Comparison of ENCODE assay signal across 5 fruit fly cellular contexts in the genomic region with DNA sequence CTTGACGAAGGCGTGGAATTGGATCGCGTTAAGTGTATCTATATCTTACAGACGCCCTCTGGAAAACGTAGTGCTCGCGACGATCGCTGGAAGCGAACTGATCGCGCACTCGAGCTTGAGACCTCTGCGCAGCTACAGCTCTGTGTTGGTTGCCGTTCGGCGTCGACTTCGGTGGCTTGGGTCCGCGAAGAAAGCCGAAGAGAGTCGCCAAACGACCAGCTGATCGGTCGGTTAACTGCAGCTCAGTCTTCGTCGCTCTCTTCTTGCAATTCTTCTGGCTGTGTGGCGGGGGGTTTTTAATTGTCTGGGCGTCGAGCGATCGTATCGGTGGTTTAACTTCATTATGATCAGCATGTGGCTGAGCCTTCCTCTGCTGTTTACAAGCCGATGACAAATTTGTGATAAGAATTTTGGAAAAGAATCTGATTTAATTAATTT.
TF ChIP-seq lines count a peak whose summit lies in the region.

No protein-coding gene starts in this region.

- TF ChIP-seq CTCF in whole organism, embryonic (GFP tag; optimal IDR thresholded peaks at IDR 0.05; lab: Kevin White, UChicago), result peak; percentile 20

TF ChIP-seq in whole organism, adult, 20 proteins besides CTCF, POLR2A, EP300 and RAD21 (continues in another document):
- TF ChIP-seq bab1 (GFP tag; optimal IDR thresholded peaks at IDR 0.05; lab: Kevin White, UChicago), result peak; percentile 65
- TF ChIP-seq cic (GFP tag; optimal IDR thresholded peaks at IDR 0.05; lab: Kevin White, UChicago), result peak; percentile 10
- peak; percentile 69 for TF ChIP-seq CG12768 (GFP tag; optimal IDR thresholded peaks at IDR 0.05; lab: Kevin White, UChicago)
- TF ChIP-seq pad (GFP tag; optimal IDR thresholded peaks at IDR 0.05; lab: Kevin White, UChicago), result peak; percentile 18
- TF ChIP-seq CG14711 (tag; optimal IDR thresholded peaks at IDR 0.05; lab: Kevin White, UChicago), result peak; percentile 30
- peak; percentile 75 for TF ChIP-seq tj (GFP tag; optimal IDR thresholded peaks at IDR 0.05; lab: Kevin White, UChicago)
- peak; percentile 15 for TF ChIP-seq CG33017 (tag; optimal IDR thresholded peaks at IDR 0.05; lab: Kevin White, UChicago)
- TF ChIP-seq Crg-1 (GFP tag; optimal IDR thresholded peaks at IDR 0.05; lab: Kevin White, UChicago), result no peak
- peak; percentile 15 for TF ChIP-seq CG11617 (GFP tag; optimal IDR thresholded peaks at IDR 0.05; lab: Kevin White, UChicago)
- peak; percentile 59 for TF ChIP-seq CG7101 (tag; optimal IDR thresholded peaks at IDR 0.05; lab: Kevin White, UChicago)
- peak; percentile 36 for TF ChIP-seq ovo (GFP tag; optimal IDR thresholded peaks at IDR 0.05; lab: Kevin White, UChicago)
- no peak for TF ChIP-seq cnc (optimal IDR thresholded peaks at IDR 0.05; lab: Kevin White, UChicago)
- TF ChIP-seq Clk (GFP tag; optimal IDR thresholded peaks at IDR 0.05; lab: Kevin White, UChicago), result peak; percentile 14
- peak; percentile 23 for TF ChIP-seq toe (GFP tag; optimal IDR thresholded peaks at IDR 0.05; lab: Kevin White, UChicago)
- no peak for TF ChIP-seq CG5204 (GFP tag; optimal IDR thresholded peaks at IDR 0.05; lab: Kevin White, UChicago)
- no peak for TF ChIP-seq Hr96 (GFP tag; optimal IDR thresholded peaks at IDR 0.05; lab: Kevin White, UChicago)
- peak; percentile 16 for TF ChIP-seq CG1620 (GFP tag; optimal IDR thresholded peaks at IDR 0.05; lab: Kevin White, UChicago)

TF ChIP-seq in whole organism, embryonic, 481 proteins besides CTCF, POLR2A, EP300 and RAD21 (continues in another document):
- peak; percentile 17 for TF ChIP-seq CG8924 (tag; optimal IDR thresholded peaks at IDR 0.05; lab: Kevin White, UChicago)
- TF ChIP-seq crp (GFP tag; optimal IDR thresholded peaks at IDR 0.05; lab: Kevin White, UChicago), result peak in 1 of 2 experiments; percentile 65
- TF ChIP-seq Jarid2 (GFP tag; optimal IDR thresholded peaks at IDR 0.05; lab: Kevin White, UChicago), result peak; percentile 94
- TF ChIP-seq zfh1 (GFP tag; IDR thresholded peaks at IDR 0.05; lab: Robert Waterston, UW), result 0 out of 3 replicates have a peak, but pooled peaks have one; percentile 28
- peak; percentile 2 to 36 for TF ChIP-seq Trl (optimal IDR thresholded peaks at IDR 0.05; lab: Kevin White, UChicago)
- TF ChIP-seq Trl (GFP tag; optimal IDR thresholded peaks at IDR 0.05; lab: Kevin White, UChicago), result no peak
- TF ChIP-seq CG33557 (GFP tag; optimal IDR thresholded peaks at IDR 0.05; lab: Kevin White, UChicago), result peak; percentile 7
- no peak for TF ChIP-seq pum (GFP tag; optimal IDR thresholded peaks at IDR 0.05; lab: Kevin White, UChicago)
- peak; percentile 60; the same call in 1 of the 2 replicates for TF ChIP-seq bbx (GFP tag; IDR thresholded peaks at IDR 0.05; lab: Robert Waterston, UW; ENCODE audit: partially characterized antibody)
- TF ChIP-seq nom (GFP tag; optimal IDR thresholded peaks at IDR 0.05; lab: Kevin White, UChicago), result peak; percentile 92
- no peak for TF ChIP-seq CG17361 (GFP tag; IDR thresholded peaks at IDR 0.05; lab: Robert Waterston, UW)
- TF ChIP-seq unc-4 (GFP tag; IDR thresholded peaks at IDR 0.05; lab: Robert Waterston, UW; ENCODE audit: partially characterized antibody), result no peak
- no peak for TF ChIP-seq CG9932 (GFP tag; IDR thresholded peaks at IDR 0.05; lab: Robert Waterston, UW)
- no peak for TF ChIP-seq Chrac-16 (GFP tag; optimal IDR thresholded peaks at IDR 0.05; lab: Kevin White, UChicago)
- TF ChIP-seq sisA (GFP tag; IDR thresholded peaks at IDR 0.05; lab: Robert Waterston, UW), result no peak
- TF ChIP-seq sqz (GFP tag; optimal IDR thresholded peaks at IDR 0.05; lab: Kevin White, UChicago), result peak; percentile 11
- TF ChIP-seq fd64A (GFP tag; optimal IDR thresholded peaks at IDR 0.05; lab: Kevin White, UChicago), result peak; percentile 3

TF ChIP-seq in whole organism, prepupa, 60 proteins besides CTCF, POLR2A, EP300 and RAD21 (continues in another document):
- TF ChIP-seq dac (GFP tag; optimal IDR thresholded peaks at IDR 0.05; lab: Kevin White, UChicago) (no peak), salr (GFP tag; optimal IDR thresholded peaks at IDR 0.05; lab: Kevin White, UChicago) (no peak), svp (GFP tag; lab: Kevin White, UChicago) (peak; percentile 89), ss (GFP tag; optimal IDR thresholded peaks at IDR 0.05; lab: Kevin White, UChicago) (peak; percentile 82), fkh (GFP tag; optimal IDR thresholded peaks at IDR 0.05; lab: Kevin White, UChicago) (peak; percentile 25), achi (GFP tag; optimal IDR thresholded peaks at IDR 0.05; lab: Kevin White, UChicago) (peak; percentile 50), CG15336 (GFP tag; IDR thresholded peaks at IDR 0.05; lab: Robert Waterston, UW) (peak; percentile 56; the same call in 1 of the 2 replicates), Eip78C (GFP tag; lab: Kevin White, UChicago) (peak; percentile 84), Ets96B (tag; optimal IDR thresholded peaks at IDR 0.05; lab: Kevin White, UChicago) (peak; percentile 40), CG3032 (tag; optimal IDR thresholded peaks at IDR 0.05; lab: Kevin White, UChicago) (peak; percentile 38), Sox15 (GFP tag; optimal IDR thresholded peaks at IDR 0.05; lab: Kevin White, UChicago) (no peak), CG6276 (GFP tag; optimal IDR thresholded peaks at IDR 0.05; lab: Kevin White, UChicago) (peak; percentile 65), CG10631 (GFP tag; optimal IDR thresholded peaks at IDR 0.05; lab: Kevin White, UChicago) (no peak), CG9139 (GFP tag; optimal IDR thresholded peaks at IDR 0.05; lab: Kevin White, UChicago) (peak; percentile 84), Blimp-1 (GFP tag; optimal IDR thresholded peaks at IDR 0.05; lab: Kevin White, UChicago) (peak; percentile 16), CG8119 (GFP tag; IDR thresholded peaks at IDR 0.05; lab: Robert Waterston, UW) (peak; percentile 59; the same call in 2 of the 3 replicates), CG10669 (GFP tag; optimal IDR thresholded peaks at IDR 0.05; lab: Kevin White, UChicago) (peak; percentile 49), CG7368 (GFP tag; optimal IDR thresholded peaks at IDR 0.05; lab: Kevin White, UChicago) (peak; percentile 50)

TF ChIP-seq in whole organism, pupa, 21 proteins besides CTCF, POLR2A, EP300 and RAD21 (continues in another document):
- no peak for TF ChIP-seq Ets98B (GFP tag; IDR thresholded peaks at IDR 0.05; lab: Robert Waterston, UW)
- TF ChIP-seq Pif1B (GFP tag; optimal IDR thresholded peaks at IDR 0.05; lab: Kevin White, UChicago), result peak; percentile 78
- TF ChIP-seq CG8159 (tag; optimal IDR thresholded peaks at IDR 0.05; lab: Kevin White, UChicago), result peak; percentile 54
- peak; percentile 46 for TF ChIP-seq gl (tag; optimal IDR thresholded peaks at IDR 0.05; lab: Kevin White, UChicago)
- peak; percentile 88 for TF ChIP-seq CG13204 (GFP tag; optimal IDR thresholded peaks at IDR 0.05; lab: Kevin White, UChicago)
- TF ChIP-seq Pif1A (GFP tag; optimal IDR thresholded peaks at IDR 0.05; lab: Kevin White, UChicago), result peak; percentile 62
- no peak for TF ChIP-seq CG9948 (tag; optimal IDR thresholded peaks at IDR 0.05; lab: Kevin White, UChicago)
- TF ChIP-seq CG10348 (GFP tag; IDR thresholded peaks at IDR 0.05; lab: Robert Waterston, UW), result no peak
- TF ChIP-seq CG15710 (tag; optimal IDR thresholded peaks at IDR 0.05; lab: Kevin White, UChicago), result peak; percentile 53
- peak; percentile 55; the same call in 1 of the 2 replicates for TF ChIP-seq CG32121 (GFP tag; IDR thresholded peaks at IDR 0.05; lab: Robert Waterston, UW)
- peak; percentile 61 for TF ChIP-seq Snoo (tag; optimal IDR thresholded peaks at IDR 0.05; lab: Kevin White, UChicago)
- peak; percentile 86 for TF ChIP-seq CG4496 (GFP tag; IDR thresholded peaks at IDR 0.05; lab: Robert Waterston, UW)
- TF ChIP-seq EcR (GFP tag; optimal IDR thresholded peaks at IDR 0.05; lab: Kevin White, UChicago), result peak; percentile 88
- peak; percentile 51 for TF ChIP-seq CG34367 (tag; optimal IDR thresholded peaks at IDR 0.05; lab: Kevin White, UChicago)
- TF ChIP-seq rn (GFP tag; IDR thresholded peaks at IDR 0.05; lab: Robert Waterston, UW), result no peak
- no peak; the same call in none of the 2 replicates for TF ChIP-seq CG12605 (GFP tag; IDR thresholded peaks at IDR 0.05; lab: Robert Waterston, UW)
- TF ChIP-seq D1 (tag; optimal IDR thresholded peaks at IDR 0.05; lab: Kevin White, UChicago), result peak; percentile 3
- TF ChIP-seq CG17806 (tag; optimal IDR thresholded peaks at IDR 0.05; lab: Kevin White, UChicago), result peak; percentile 48
- no peak for TF ChIP-seq fd96Ca (GFP tag; IDR thresholded peaks at IDR 0.05; lab: Robert Waterston, UW)
- TF ChIP-seq CG14655 (GFP tag; optimal IDR thresholded peaks at IDR 0.05; lab: Kevin White, UChicago), result peak; percentile 18

TF ChIP-seq in whole organism, wandering third instar larva, 38 proteins besides CTCF, POLR2A, EP300 and RAD21 (continues in another document):
- TF ChIP-seq foxo (GFP tag; optimal IDR thresholded peaks at IDR 0.05; lab: Kevin White, UChicago) (peak in 1 of 2 experiments; percentile 18), CG32264 (GFP tag; optimal IDR thresholded peaks at IDR 0.05; lab: Kevin White, UChicago) (no peak), CrebA (GFP tag; optimal IDR thresholded peaks at IDR 0.05; lab: Kevin White, UChicago; ENCODE audit: borderline replicate concordance) (peak; percentile 52), fru (GFP tag; optimal IDR thresholded peaks at IDR 0.05; lab: Kevin White, UChicago) (peak; percentile 74), usp (GFP tag; optimal IDR thresholded peaks at IDR 0.05; lab: Kevin White, UChicago) (no peak), br (GFP tag; optimal IDR thresholded peaks at IDR 0.05; lab: Kevin White, UChicago) (peak; percentile 74), h (GFP tag; optimal IDR thresholded peaks at IDR 0.05; lab: Kevin White, UChicago) (peak; percentile 73), Dif (GFP tag; optimal IDR thresholded peaks at IDR 0.05; lab: Kevin White, UChicago; ENCODE audit: partially characterized antibody) (peak; percentile 78), dl (GFP tag; optimal IDR thresholded peaks at IDR 0.05; lab: Kevin White, UChicago; ENCODE audit: insufficient read depth in 1 of 2, partially characterized antibody in 2 of 2) (peak in 1 of 2 experiments; percentile 44), psq (GFP tag; optimal IDR thresholded peaks at IDR 0.05; lab: Kevin White, UChicago) (peak; percentile 30), rgr (GFP tag; optimal IDR thresholded peaks at IDR 0.05; lab: Kevin White, UChicago) (peak; percentile 58), Vsx2 (GFP tag; optimal IDR thresholded peaks at IDR 0.05; lab: Kevin White, UChicago; ENCODE audit: partially characterized antibody) (peak; percentile 42), woc (GFP tag; optimal IDR thresholded peaks at IDR 0.05; lab: Kevin White, UChicago) (no peak), Rel (GFP tag; optimal IDR thresholded peaks at IDR 0.05; lab: Kevin White, UChicago) (no peak), Rel (tag; optimal IDR thresholded peaks at IDR 0.05; lab: Kevin White, UChicago) (peak; percentile 93), Sp1 (GFP tag; optimal IDR thresholded peaks at IDR 0.05; lab: Kevin White, UChicago) (peak; percentile 72), Hnf4 (GFP tag; optimal IDR thresholded peaks at IDR 0.05; lab: Kevin White, UChicago) (peak; percentile 42), Hr78 (GFP tag; optimal IDR thresholded peaks at IDR 0.05; lab: Kevin White, UChicago) (no peak), Hr83 (GFP tag; optimal IDR thresholded peaks at IDR 0.05; lab: Kevin White, UChicago; ENCODE audit: poor library complexity, severe bottlenecking) (peak; percentile 69), HLH106 (tag; optimal IDR thresholded peaks at IDR 0.05; lab: Kevin White, UChicago) (peak; percentile 29)
